Worm (Caenorhabditis elegans) whole organism, L2 larva: ENCODE measurements around the gene M02D8.6.

Experiments used
- Y55F3AM.14 ChIP-seq: fragments of 200-800 bp; sonication (Bioruptor generic); optimal IDR thresholded peaks from 2 replicates; lab custom pipeline; 2018; ENCODE audit warnings: mild to moderate bottlenecking, missing genetic modification characterization, missing compliant biosample characterization
- blmp-1 ChIP-seq: sonication (generic microtip); optimal IDR thresholded peaks from 2 replicates; lab custom pipeline; 2017; ENCODE audit warnings: missing genetic modification characterization, mild to moderate bottlenecking, missing compliant biosample characterization, antibody characterized with exemption, moderate library complexity; ENCODE audit not compliant: insufficient read depth
- ceh-82 ChIP-seq: fragments of 150-350 bp; optimal IDR thresholded peaks from 2 replicates; lab custom pipeline; 2014; ENCODE audit warnings: missing biosample characterization, missing genetic modification characterization
- egl-27 ChIP-seq: sonication (generic microtip); optimal IDR thresholded peaks from 3 replicates; lab custom pipeline; 2017; ENCODE audit warnings: missing biosample characterization, missing genetic modification reagents, missing genetic modification characterization
- elt-3 ChIP-seq: sonication (generic microtip); optimal IDR thresholded peaks from 2 replicates; lab custom pipeline; 2017; ENCODE audit warnings: missing biosample characterization, missing genetic modification characterization
- gmeb-1 ChIP-seq: fragments of 150-350 bp; optimal IDR thresholded peaks from 2 replicates; lab custom pipeline; 2014; ENCODE audit warnings: missing biosample characterization, missing genetic modification characterization
- lin-39 ChIP-seq: fragments of 150-350 bp; optimal IDR thresholded peaks from 2 replicates; lab custom pipeline; 2014; ENCODE audit warnings: missing biosample characterization, missing genetic modification reagents, missing genetic modification characterization
- nhr-12 ChIP-seq: fragments of 150-350 bp; optimal IDR thresholded peaks from 2 replicates; lab custom pipeline; 2014; ENCODE audit warnings: missing biosample characterization, missing genetic modification characterization

- TF ChIP-seq gmeb-1 (no peak), blmp-1 (tag; lab: Kevin White, UChicago) (no peak), lin-39 (tag; lab: Kevin White, UChicago) (no peak), elt-3 (tag; lab: Kevin White, UChicago) (no peak), nhr-12 (no peak), ceh-82 (tag; lab: Kevin White, UChicago) (no peak), Y55F3AM.14 (no peak), egl-27 (tag; lab: Kevin White, UChicago) (no peak)
Observed at ce11 chrX:8723840-8724239, 7.9 kb downstream of the M02D8.6 start.
